Worm (Caenorhabditis elegans) whole organism, late embryonic: ENCODE results near the gene pdk-1.

Experiments
- C08G9.2 ChIP-seq: sonication (generic microtip); optimal IDR thresholded peaks from 2 replicates; lab custom pipeline; 2016; ENCODE audit warnings: mild to moderate bottlenecking, missing genetic modification characterization, moderate library complexity, missing compliant biosample characterization
- F13H6.1 ChIP-seq: sonication (generic microtip); optimal IDR thresholded peaks from 2 replicates; lab custom pipeline; 2016; ENCODE audit warnings: missing genetic modification characterization, missing compliant biosample characterization
- K02D7.2 ChIP-seq: sonication (generic microtip); optimal IDR thresholded peaks from 2 replicates; lab custom pipeline; 2017; ENCODE audit warnings: mild to moderate bottlenecking, missing genetic modification characterization, missing compliant biosample characterization
- T23F11.4 ChIP-seq: fragments of 200-800 bp; sonication (Bioruptor generic); optimal IDR thresholded peaks from 2 replicates; lab custom pipeline; 2018; ENCODE audit warnings: mild to moderate bottlenecking, missing genetic modification characterization, missing compliant biosample characterization
- Y22D7AL.16 ChIP-seq: sonication (generic microtip); optimal IDR thresholded peaks from 2 replicates; lab custom pipeline; 2016; ENCODE audit warnings: missing genetic modification characterization, missing compliant biosample characterization
- ahr-1 ChIP-seq: sonication (generic microtip); optimal IDR thresholded peaks from 2 replicates; lab custom pipeline; 2016; ENCODE audit warnings: missing genetic modification characterization, missing compliant biosample characterization
- ceh-18 ChIP-seq: sonication (generic microtip); optimal IDR thresholded peaks from 2 replicates; lab custom pipeline; 2016; ENCODE audit warnings: missing genetic modification characterization, missing compliant biosample characterization
- ceh-24 ChIP-seq: sonication (generic microtip); optimal IDR thresholded peaks from 2 replicates; lab custom pipeline; 2016; ENCODE audit warnings: mild to moderate bottlenecking, missing genetic modification characterization, missing compliant biosample characterization
- ceh-30 ChIP-seq: fragments of 150-350 bp; optimal IDR thresholded peaks from 2 replicates; lab custom pipeline; 2014; ENCODE audit warnings: missing biosample characterization, missing genetic modification characterization
- ceh-34 ChIP-seq: sonication (generic microtip); optimal IDR thresholded peaks from 2 replicates; lab custom pipeline; 2016; ENCODE audit warnings: mild to moderate bottlenecking, missing genetic modification characterization, missing compliant biosample characterization
- ceh-45 ChIP-seq: fragments of 200-800 bp; sonication (Bioruptor generic); IDR thresholded peaks from 2 replicates; pipeline ENCODE4 v1.3.6; 2022; ENCODE audit warnings: missing genetic modification reagents, missing genetic modification characterization, missing compliant biosample characterization
- ceh-48 ChIP-seq: sonication (generic microtip); optimal IDR thresholded peaks from 2 replicates; lab custom pipeline; 2016; ENCODE audit warnings: missing genetic modification characterization, inconsistent platforms, missing compliant biosample characterization
- ceh-9 ChIP-seq: sonication (generic microtip); optimal IDR thresholded peaks from 2 replicates; lab custom pipeline; 2016; ENCODE audit warnings: mild to moderate bottlenecking, missing genetic modification characterization, inconsistent platforms, missing compliant biosample characterization
- che-1 ChIP-seq: sonication (generic microtip); optimal IDR thresholded peaks from 2 replicates; lab custom pipeline; 2016; ENCODE audit warnings: mild to moderate bottlenecking, missing genetic modification characterization, missing compliant biosample characterization
- dmd-4 ChIP-seq: sonication (generic microtip); optimal IDR thresholded peaks from 2 replicates; lab custom pipeline; 2016; ENCODE audit warnings: borderline replicate concordance, missing genetic modification characterization, missing compliant biosample characterization
- dve-1 ChIP-seq: sonication (generic microtip); optimal IDR thresholded peaks from 2 replicates; lab custom pipeline; 2017; ENCODE audit warnings: antibody characterized with exemption, mild to moderate bottlenecking, missing genetic modification characterization, missing compliant biosample characterization
- elt-2 ChIP-seq: sonication (generic microtip); optimal IDR thresholded peaks from 2 replicates; lab custom pipeline; 2016; ENCODE audit warnings: missing genetic modification reagents, missing genetic modification characterization, missing compliant biosample characterization
- ets-4 ChIP-seq: sonication (generic microtip); optimal IDR thresholded peaks from 2 replicates; lab custom pipeline; 2016; ENCODE audit warnings: missing genetic modification characterization, missing compliant biosample characterization
- fax-1 ChIP-seq: sonication (generic microtip); optimal IDR thresholded peaks from 2 replicates; lab custom pipeline; 2016; ENCODE audit warnings: missing genotype, missing genetic modification characterization, missing compliant biosample characterization
- fkh-6 ChIP-seq: sonication (generic microtip); optimal IDR thresholded peaks from 2 replicates; lab custom pipeline; 2016; ENCODE audit warnings: missing genetic modification characterization, missing compliant biosample characterization
- hlh-13 ChIP-seq: fragments of 200-800 bp; sonication (Bioruptor generic); optimal IDR thresholded peaks from 2 replicates; lab custom pipeline; 2018; ENCODE audit warnings: mild to moderate bottlenecking, missing genetic modification characterization, missing compliant biosample characterization
- hlh-30 ChIP-seq: sonication (generic microtip); optimal IDR thresholded peaks from 2 replicates; lab custom pipeline; 2017; ENCODE audit warnings: antibody characterized with exemption, missing genetic modification characterization, missing compliant biosample characterization; ENCODE audit not compliant: insufficient read depth
- hlh-6 ChIP-seq: sonication (generic microtip); optimal IDR thresholded peaks from 2 replicates; lab custom pipeline; 2016; ENCODE audit warnings: missing genotype, missing genetic modification characterization, missing compliant biosample characterization
- hlh-8 ChIP-seq: sonication (generic microtip); optimal IDR thresholded peaks from 2 replicates; lab custom pipeline; 2016; ENCODE audit warnings: missing genotype, missing genetic modification characterization, missing compliant biosample characterization
- lim-6 ChIP-seq: sonication (generic microtip); optimal IDR thresholded peaks from 2 replicates; lab custom pipeline; 2016; ENCODE audit warnings: missing genetic modification characterization, missing compliant biosample characterization
- madf-2 ChIP-seq: sonication (generic microtip); optimal IDR thresholded peaks from 2 replicates; lab custom pipeline; 2017; ENCODE audit warnings: missing genetic modification characterization, missing compliant biosample characterization
- mec-3 ChIP-seq: sonication (generic microtip); optimal IDR thresholded peaks from 2 replicates; lab custom pipeline; 2016; ENCODE audit warnings: borderline replicate concordance, missing genetic modification characterization, missing compliant biosample characterization
- nfya-1 ChIP-seq: sonication (generic microtip); optimal IDR thresholded peaks from 2 replicates; lab custom pipeline; 2017; ENCODE audit warnings: missing genetic modification characterization, mild to moderate bottlenecking, missing compliant biosample characterization, antibody characterized with exemption, moderate library complexity
- nhr-11 ChIP-seq: fragments of 150-350 bp; optimal IDR thresholded peaks from 2 replicates; lab custom pipeline; 2014; ENCODE audit warnings: missing biosample characterization, missing genetic modification characterization
- nhr-232 ChIP-seq: sonication (generic microtip); optimal IDR thresholded peaks from 2 replicates; lab custom pipeline; 2016; ENCODE audit warnings: missing genetic modification characterization, missing compliant biosample characterization
- npax-4 ChIP-seq: sonication (generic microtip); optimal IDR thresholded peaks from 2 replicates; lab custom pipeline; 2016; ENCODE audit warnings: missing genetic modification characterization, missing compliant biosample characterization
- pat-9 ChIP-seq: fragments of 200-800 bp; sonication (Bioruptor generic); optimal IDR thresholded peaks from 2 replicates; lab custom pipeline; 2018; ENCODE audit warnings: mild to moderate bottlenecking, missing genetic modification characterization, moderate library complexity, missing compliant biosample characterization
- pax-1 ChIP-seq: fragments of 150-350 bp; optimal IDR thresholded peaks from 2 replicates; lab custom pipeline; 2014; ENCODE audit warnings: missing biosample characterization, missing genetic modification characterization
- pha-2 ChIP-seq: sonication (generic microtip); optimal IDR thresholded peaks from 2 replicates; lab custom pipeline; 2017; ENCODE audit warnings: mild to moderate bottlenecking, missing genetic modification characterization, missing compliant biosample characterization
- pha-4 ChIP-seq: fragments of 150-350 bp; optimal IDR thresholded peaks from 2 replicates; lab custom pipeline; 2018; ENCODE audit warnings: missing biosample characterization, missing genetic modification reagents, missing genetic modification characterization
- pqm-1 ChIP-seq: sonication (generic microtip); optimal IDR thresholded peaks from 2 replicates; lab custom pipeline; 2016; ENCODE audit warnings: missing genetic modification characterization, missing compliant biosample characterization
- pros-1 ChIP-seq: fragments of 150-350 bp; optimal IDR thresholded peaks from 2 replicates; lab custom pipeline; 2014; ENCODE audit warnings: missing biosample characterization, missing genetic modification reagents, missing genetic modification characterization
- ref-2 ChIP-seq: sonication (generic microtip); optimal IDR thresholded peaks from 2 replicates; lab custom pipeline; 2016; ENCODE audit warnings: missing genetic modification characterization, missing compliant biosample characterization
- rnt-1 ChIP-seq: sonication (generic microtip); optimal IDR thresholded peaks from 2 replicates; lab custom pipeline; 2016; ENCODE audit warnings: missing genetic modification characterization, missing compliant biosample characterization
- sdc-2 ChIP-seq: sonication (generic microtip); optimal IDR thresholded peaks from 2 replicates; lab custom pipeline; 2016; ENCODE audit warnings: missing genotype, missing genetic modification characterization, missing compliant biosample characterization
- sox-2 ChIP-seq: fragments of 200-800 bp; sonication (Bioruptor generic); IDR thresholded peaks from 2 replicates; pipeline ENCODE4 v1.3.6; 2022; ENCODE audit warnings: missing genetic modification reagents, missing genetic modification characterization, missing compliant biosample characterization
- syd-9 ChIP-seq: sonication (generic microtip); optimal IDR thresholded peaks from 2 replicates; lab custom pipeline; 2016; ENCODE audit warnings: mild to moderate bottlenecking, missing genetic modification characterization, moderate library complexity, missing compliant biosample characterization
- tbx-7 ChIP-seq: sonication (generic microtip); optimal IDR thresholded peaks from 2 replicates; lab custom pipeline; 2016; ENCODE audit warnings: missing genotype, missing genetic modification characterization, missing compliant biosample characterization
- ttx-3 ChIP-seq: sonication (generic microtip); optimal IDR thresholded peaks from 2 replicates; lab custom pipeline; 2016; ENCODE audit warnings: missing genetic modification reagents, missing genetic modification characterization, missing compliant biosample characterization
- unc-3 ChIP-seq, 2 experiments: fragments of 200-800 bp in 1 of 2; sonication (Bioruptor generic) in 1 of 2; sonication (generic microtip) in 1 of 2; conservative IDR thresholded peaks in 1 of 2; optimal IDR thresholded peaks in 1 of 2; 2 replicates each; pipeline versions ENCODE4 v1.3.6 to Lab custom; 2016 to 2022; ENCODE audit warnings: missing compliant biosample characterization in 2 of 2, missing genetic modification characterization in 2 of 2, missing genetic modification reagents in 1 of 2
- unc-42 ChIP-seq: sonication (generic microtip); optimal IDR thresholded peaks from 2 replicates; lab custom pipeline; 2016; ENCODE audit warnings: missing genotype, missing genetic modification characterization, missing compliant biosample characterization
- unc-86 ChIP-seq: sonication (generic microtip); optimal IDR thresholded peaks from 2 replicates; lab custom pipeline; 2016; ENCODE audit warnings: missing genetic modification characterization, missing compliant biosample characterization
- zip-5 ChIP-seq: sonication (generic microtip); optimal IDR thresholded peaks from 2 replicates; lab custom pipeline; 2016; ENCODE audit warnings: missing genetic modification characterization, missing compliant biosample characterization
- ztf-16 ChIP-seq: sonication (generic microtip); optimal IDR thresholded peaks from 2 replicates; lab custom pipeline; 2017; ENCODE audit warnings: missing genetic modification characterization, missing compliant biosample characterization

The pdk-1 gene

DNA sequence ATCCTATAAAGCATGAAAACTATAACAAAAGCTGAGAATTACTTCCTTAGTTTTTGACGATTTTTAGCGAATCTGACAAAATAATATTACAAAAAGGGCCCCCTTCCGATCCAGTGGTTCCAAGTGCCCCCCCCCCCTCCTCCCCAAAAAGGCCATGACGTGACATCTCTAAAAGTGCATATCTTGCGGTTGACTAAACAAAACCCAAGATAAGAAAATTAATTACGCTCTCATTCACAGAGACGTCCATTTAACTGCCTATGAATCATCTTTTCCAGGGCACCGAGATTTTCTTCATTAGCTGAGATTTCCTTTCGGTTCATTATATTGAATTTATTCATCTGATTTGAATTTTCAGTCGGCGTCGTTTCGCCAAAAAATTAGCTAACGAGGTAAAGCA, 21.3 kb upstream of the pdk-1 start, which contains the start of gene inso-1:
Gene inso-1 (plus strand): TSS at position 301 of the 400 bp plus-strand sequence.
- no peak for TF ChIP-seq lim-6 (tag; lab: Kevin White, UChicago)
- TF ChIP-seq nhr-11 (tag; lab: Kevin White, UChicago): no peak
- no peak for TF ChIP-seq ceh-48 (tag; lab: Kevin White, UChicago)
- TF ChIP-seq ets-4: no peak
- no peak for TF ChIP-seq madf-2 (tag; lab: Kevin White, UChicago)
- no peak for TF ChIP-seq fkh-6 (tag; lab: Kevin White, UChicago)
- TF ChIP-seq ttx-3 (tag; lab: Kevin White, UChicago): no peak
- TF ChIP-seq fax-1 (tag; lab: Kevin White, UChicago): no peak
- no peak for TF ChIP-seq syd-9 (tag; lab: Kevin White, UChicago)
- TF ChIP-seq pha-4 (tag; lab: Kevin White, UChicago): no peak
- TF ChIP-seq ceh-24 (tag; lab: Kevin White, UChicago): no peak
- TF ChIP-seq ceh-34 (tag; lab: Kevin White, UChicago): no peak
- TF ChIP-seq C08G9.2: no peak
- TF ChIP-seq zip-5 (tag; lab: Kevin White, UChicago): no peak
- TF ChIP-seq Y22D7AL.16: no peak
- TF ChIP-seq hlh-6 (tag; lab: Kevin White, UChicago): no peak
- no peak for TF ChIP-seq ceh-9 (tag; lab: Kevin White, UChicago)

DNA sequence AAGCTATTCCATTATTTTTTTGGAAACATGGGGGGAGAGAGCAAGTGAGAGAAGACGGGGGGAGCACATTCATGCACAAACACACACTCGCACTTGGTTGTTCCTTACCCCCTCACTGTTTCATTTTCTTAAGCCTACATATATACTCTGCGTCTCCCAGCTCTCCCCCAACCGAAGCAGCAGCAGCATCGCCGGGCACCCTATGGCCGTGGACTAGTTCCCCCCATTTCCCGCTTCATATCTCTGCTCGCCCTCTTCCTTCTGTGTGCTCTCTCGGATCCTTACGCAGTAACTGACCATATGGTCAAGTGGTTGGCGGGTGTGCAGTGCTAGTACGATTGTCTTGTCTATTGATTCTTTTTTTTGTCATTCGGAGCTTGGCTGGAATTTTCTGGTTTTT, 18.9 kb upstream of the pdk-1 start:
- TF ChIP-seq pqm-1 (tag; lab: Kevin White, UChicago) (peak; percentile 56), K02D7.2 (no peak), pax-1 (tag; lab: Kevin White, UChicago) (no peak), che-1 (tag; lab: Kevin White, UChicago) (peak; percentile 30), ceh-45 (GFP tag; lab: Robert Waterston, UW) (no peak), ceh-48 (tag; lab: Kevin White, UChicago) (peak; percentile 47), F13H6.1 (tag; lab: Kevin White, UChicago) (peak; percentile 79), ttx-3 (tag; lab: Kevin White, UChicago) (no peak), ceh-34 (tag; lab: Kevin White, UChicago) (peak; percentile 85), C08G9.2 (peak; percentile 85), hlh-13 (GFP tag; lab: Kevin White, UChicago) (no peak), fax-1 (tag; lab: Kevin White, UChicago) (peak; percentile 54), nfya-1 (peak; percentile 82), sox-2 (GFP tag; lab: Robert Waterston, UW) (no peak; the same call in 1 of the 2 replicates), unc-42 (tag; lab: Kevin White, UChicago) (peak; percentile 83), pat-9 (tag; lab: Kevin White, UChicago) (no peak), dve-1 (tag; lab: Kevin White, UChicago) (peak; percentile 58), nhr-232 (tag; lab: Kevin White, UChicago) (no peak), ref-2 (tag; lab: Kevin White, UChicago) (peak; percentile 69), pha-2 (peak; percentile 46), npax-4 (no peak), mec-3 (tag; lab: Kevin White, UChicago) (peak; percentile 34), ceh-18 (tag; lab: Kevin White, UChicago) (peak; percentile 85), lim-6 (tag; lab: Kevin White, UChicago) (peak; percentile 36), rnt-1 (tag; lab: Kevin White, UChicago) (peak; percentile 68), ceh-30 (tag; lab: Kevin White, UChicago) (peak; percentile 5), madf-2 (tag; lab: Kevin White, UChicago) (peak; percentile 27), unc-86 (tag; lab: Kevin White, UChicago) (no peak), elt-2 (peak; percentile 64), hlh-8 (tag; lab: Kevin White, UChicago) (peak; percentile 89), pros-1 (tag; lab: Kevin White, UChicago) (peak; percentile 77), ets-4 (peak; percentile 77), Y22D7AL.16 (no peak), sdc-2 (peak; percentile 94), unc-3 (GFP tag; conservative IDR thresholded peaks at IDR 0.05; lab: Robert Waterston, UW) (no peak), unc-3 (tag; optimal IDR thresholded peaks at IDR 0.05; lab: Kevin White, UChicago) (peak; percentile 24), tbx-7 (tag; lab: Kevin White, UChicago) (peak; percentile 56), T23F11.4 (no peak), hlh-30 (tag; lab: Kevin White, UChicago) (peak; percentile 75), fkh-6 (tag; lab: Kevin White, UChicago) (peak; percentile 74), zip-5 (tag; lab: Kevin White, UChicago) (peak; percentile 17), ahr-1 (tag; lab: Kevin White, UChicago) (no peak), dmd-4 (tag; lab: Kevin White, UChicago) (peak; percentile 52), ztf-16 (tag; lab: Kevin White, UChicago) (peak; percentile 17)
